Worm (Caenorhabditis elegans) whole organism, L4/young adult: ENCODE results near the gene spp-9.
A peak's percentile ranks its signal among the peaks of the same experiment; 100 is the strongest.

Source experiments
- W03F9.2 ChIP-seq: fragments of 150-350 bp; optimal IDR thresholded peaks from 2 replicates; lab custom pipeline; 2014; ENCODE audit warnings: missing biosample characterization, missing genetic modification characterization
- dao-5 ChIP-seq: sonication (generic microtip); optimal IDR thresholded peaks from 2 replicates; lab custom pipeline; 2016; ENCODE audit warnings: missing genotype, missing genetic modification characterization, moderate library complexity, missing compliant biosample characterization
- him-1 ChIP-seq: sonication (generic microtip); optimal IDR thresholded peaks from 2 replicates; lab custom pipeline; 2016; ENCODE audit warnings: missing genotype, missing genetic modification reagents, missing genetic modification characterization, missing compliant biosample characterization

Gene spp-9

DNA sequence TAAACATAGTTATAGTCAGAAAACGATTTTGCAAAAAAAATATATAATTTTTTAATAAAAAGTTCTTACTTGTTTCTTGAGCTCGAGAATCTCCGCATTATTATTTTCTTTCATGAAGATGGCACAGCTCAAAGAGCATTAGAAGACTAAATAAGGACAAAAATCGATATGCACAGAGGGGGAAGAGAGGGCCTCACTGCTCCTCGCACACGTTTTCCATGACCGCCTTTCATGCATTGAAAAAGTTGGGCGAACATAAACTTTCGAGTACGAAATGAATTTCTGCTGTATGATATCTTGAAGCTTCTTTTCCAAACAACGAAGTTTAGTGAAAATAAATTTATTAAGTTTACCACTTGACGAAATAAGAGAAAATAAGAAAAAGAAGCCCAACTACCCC is 23.6 kb downstream of the spp-9 start, which contains the start of gene ccdc-149:
TSS of gene ccdc-149 (minus strand) at position 221 of the 400 bp plus-strand sequence.
- TF ChIP-seq dao-5 (tag; lab: Kevin White, UChicago): no peak
- TF ChIP-seq W03F9.2: no peak
- no peak for TF ChIP-seq him-1

DNA sequence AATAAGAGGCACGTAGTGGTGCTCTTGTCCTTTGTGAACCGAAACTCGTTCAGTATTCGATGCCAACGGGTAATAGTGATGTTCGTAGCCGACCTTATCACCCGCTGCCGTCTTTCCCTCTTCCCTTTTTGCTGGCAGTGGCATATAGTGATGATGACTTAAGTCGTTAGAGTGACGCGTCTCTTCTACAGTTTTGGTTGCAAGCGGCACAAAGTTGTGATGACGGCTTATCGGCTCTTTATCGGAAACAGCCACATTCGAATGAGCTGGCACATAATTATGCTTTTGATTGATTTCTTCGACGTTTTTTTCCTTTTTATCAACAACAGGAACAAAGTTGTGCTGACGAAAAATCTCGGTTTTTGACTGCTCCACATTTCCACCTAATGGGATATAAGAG is 27.8 kb downstream of the spp-9 start:
- TF ChIP-seq dao-5 (tag; lab: Kevin White, UChicago) (no peak), W03F9.2 (no peak), him-1 (no peak)

DNA sequence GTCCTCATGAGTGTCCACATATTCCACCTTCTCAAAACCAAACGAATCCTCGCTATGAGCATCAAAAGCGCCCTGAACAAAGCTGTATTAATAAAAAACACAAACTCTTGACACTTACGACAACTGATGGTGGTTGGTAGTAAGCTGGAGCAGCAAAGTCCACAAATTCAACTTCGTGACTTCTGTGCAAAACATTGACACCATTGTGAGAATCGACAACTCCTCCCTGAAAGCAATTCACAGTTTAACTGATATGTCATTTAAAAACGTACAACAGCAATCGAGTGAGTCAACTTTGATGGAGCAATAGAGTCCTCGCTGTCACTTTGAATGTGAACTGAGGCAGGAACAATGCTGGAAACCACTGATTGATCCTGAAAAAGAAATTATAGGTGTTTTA is 29.8 kb downstream of the spp-9 start:
- TF ChIP-seq dao-5 (tag; lab: Kevin White, UChicago): no peak
- no peak for TF ChIP-seq him-1
- TF ChIP-seq W03F9.2: no peak

DNA sequence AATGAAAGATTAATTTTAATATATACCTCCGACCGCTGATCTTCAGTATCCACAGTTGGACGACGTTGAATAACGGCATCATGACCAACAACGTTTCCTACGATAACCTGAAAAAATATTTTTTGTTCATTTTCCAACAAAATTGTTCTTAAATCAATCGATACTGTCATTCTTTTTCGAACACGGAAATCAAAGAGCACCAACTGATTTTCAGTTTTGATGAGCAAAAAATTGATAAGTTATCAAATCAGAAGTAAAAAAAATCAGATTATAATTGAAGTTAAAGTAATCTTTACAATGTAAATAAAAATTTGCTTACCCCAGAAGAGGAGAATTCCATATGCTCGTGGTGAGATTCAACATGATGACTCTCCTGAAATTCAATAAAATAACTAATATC is 30.8 kb downstream of the spp-9 start:
- TF ChIP-seq dao-5 (tag; lab: Kevin White, UChicago): no peak
- TF ChIP-seq W03F9.2: no peak
- TF ChIP-seq him-1: no peak

DNA sequence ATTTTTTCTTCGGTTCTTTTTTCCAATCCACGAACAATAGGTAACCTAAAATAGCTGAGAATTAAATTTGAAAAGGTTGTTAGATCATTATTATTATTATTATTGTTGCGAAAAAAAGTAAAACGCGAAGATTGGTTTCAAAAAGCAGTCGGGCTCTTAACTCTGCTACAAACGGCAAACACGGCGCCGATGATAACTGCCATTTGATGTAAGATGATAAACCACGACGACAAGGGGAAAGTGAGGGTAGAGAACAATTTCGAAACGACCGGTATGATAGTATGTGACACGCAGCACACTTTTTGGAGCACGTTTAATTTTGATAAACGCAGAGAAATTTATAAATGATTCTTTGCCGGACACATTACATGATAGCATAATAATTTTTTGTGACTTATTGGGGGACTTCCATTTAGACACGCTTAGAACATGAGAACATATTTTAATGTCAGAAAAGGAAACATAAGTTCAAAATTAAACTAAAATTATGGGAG is 31.5 kb downstream of the spp-9 start, which contains the start of gene hpo-34:
TSS of gene hpo-34 (minus strand) at position 51 of the 494 bp plus-strand sequence.
- TF ChIP-seq dao-5 (tag; lab: Kevin White, UChicago): no peak
- TF ChIP-seq him-1: no peak
- TF ChIP-seq W03F9.2: no peak

DNA sequence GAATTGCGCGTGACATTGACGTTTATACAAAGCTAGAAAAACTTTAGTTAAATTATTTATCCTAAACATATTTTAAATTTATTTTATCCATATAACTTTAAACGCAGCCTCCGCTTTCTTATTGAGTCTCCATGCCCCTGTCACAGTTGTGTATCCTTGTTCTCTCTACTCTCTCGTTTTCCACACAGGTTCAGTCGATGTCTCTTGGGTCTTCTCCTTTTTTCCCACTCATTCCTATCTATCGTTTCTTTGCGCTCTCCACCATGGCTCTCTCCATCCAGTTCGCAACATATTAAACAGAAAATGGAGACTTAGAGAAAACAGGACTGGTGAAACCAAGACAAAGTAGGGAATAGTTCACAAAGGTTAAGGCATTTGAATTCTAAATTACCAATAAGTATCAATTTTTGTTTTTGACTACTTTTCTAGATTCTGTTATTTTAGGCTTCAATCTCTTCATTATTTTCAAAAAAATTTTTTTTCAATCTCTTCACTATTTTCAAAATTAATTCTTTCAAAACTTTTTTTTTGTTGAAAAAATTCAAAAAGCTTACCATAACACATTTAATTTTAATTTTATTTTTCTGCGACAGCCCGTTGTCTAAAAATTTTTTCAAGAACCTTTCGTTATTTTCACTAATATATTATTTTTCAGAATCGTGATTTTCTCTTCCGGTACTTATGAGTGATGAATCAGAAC is 34.6 kb downstream of the spp-9 start, which contains the start of gene sdc-2:
TSS of gene sdc-2 (plus strand) at position 650 of the 700 bp plus-strand sequence.
- TF ChIP-seq dao-5 (tag; lab: Kevin White, UChicago): no peak
- TF ChIP-seq him-1: peak; percentile 44
- TF ChIP-seq W03F9.2: no peak

DNA sequence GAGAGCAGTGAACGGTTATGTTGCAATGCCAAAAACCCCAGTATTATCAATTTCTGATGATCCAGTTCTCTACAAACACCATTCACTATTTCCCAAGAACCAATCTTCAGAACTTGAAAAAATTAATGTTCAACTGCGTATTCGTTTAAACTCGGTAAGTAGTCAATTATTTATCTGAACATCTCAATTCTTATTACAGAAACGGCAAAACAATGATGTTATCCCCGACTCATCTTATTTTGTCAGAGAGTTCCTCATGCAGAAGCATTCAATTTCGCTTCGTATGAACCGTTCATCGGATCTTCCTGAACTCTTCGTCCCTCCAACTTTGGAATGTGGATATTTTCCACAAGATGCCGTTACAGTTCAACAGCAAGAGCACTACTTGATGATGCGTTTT is 36.1 kb downstream of the spp-9 start:
- TF ChIP-seq him-1: no peak
- TF ChIP-seq dao-5 (tag; lab: Kevin White, UChicago): no peak
- no peak for TF ChIP-seq W03F9.2

DNA sequence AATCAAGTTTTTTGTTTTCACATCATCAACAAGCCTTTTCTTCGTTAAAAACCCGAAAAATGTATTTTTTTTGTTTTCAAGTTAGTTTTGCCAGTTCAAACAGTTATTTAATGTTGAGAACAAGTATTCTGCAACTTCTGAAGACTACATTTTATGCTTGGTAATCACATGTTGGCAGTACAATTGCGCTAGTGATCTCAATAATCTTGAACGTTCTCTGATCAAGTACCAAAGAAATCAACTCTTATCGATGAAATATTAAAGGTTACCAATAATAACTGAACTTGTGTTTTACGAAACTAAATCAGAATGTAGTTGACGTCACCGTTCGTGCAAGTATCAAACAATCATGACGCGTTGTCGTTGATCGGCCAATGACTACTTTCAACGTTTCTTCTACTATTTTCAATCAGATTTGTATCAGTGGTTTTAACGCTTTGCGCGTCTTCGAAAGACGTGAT is 46.0 kb downstream of the spp-9 start, which contains the start of gene C35C5.8:
TSS of gene C35C5.8 (plus strand) at position 51 of the 461 bp plus-strand sequence.
- TF ChIP-seq W03F9.2 (no peak), him-1 (no peak), dao-5 (tag; lab: Kevin White, UChicago) (no peak)

DNA sequence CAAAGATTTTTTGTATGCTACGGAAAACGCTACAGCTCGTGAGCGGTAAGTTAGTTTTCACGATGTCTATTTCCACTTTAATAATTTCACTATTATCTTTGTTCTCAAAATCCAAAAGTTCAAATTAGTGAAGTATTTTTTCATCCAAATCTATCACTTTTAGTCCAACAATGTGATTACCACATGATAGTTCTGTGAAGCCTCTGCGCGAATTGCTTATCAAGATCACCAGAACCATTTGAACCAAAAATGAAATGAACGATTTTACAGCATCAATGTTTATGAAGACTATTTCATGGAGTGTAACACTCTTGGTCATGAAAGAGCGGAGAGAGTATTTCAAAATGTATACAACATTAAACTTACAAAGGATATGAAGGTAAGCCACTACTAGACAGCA is 46.9 kb downstream of the spp-9 start:
- TF ChIP-seq W03F9.2: no peak
- no peak for TF ChIP-seq dao-5 (tag; lab: Kevin White, UChicago)
- TF ChIP-seq him-1: no peak

DNA sequence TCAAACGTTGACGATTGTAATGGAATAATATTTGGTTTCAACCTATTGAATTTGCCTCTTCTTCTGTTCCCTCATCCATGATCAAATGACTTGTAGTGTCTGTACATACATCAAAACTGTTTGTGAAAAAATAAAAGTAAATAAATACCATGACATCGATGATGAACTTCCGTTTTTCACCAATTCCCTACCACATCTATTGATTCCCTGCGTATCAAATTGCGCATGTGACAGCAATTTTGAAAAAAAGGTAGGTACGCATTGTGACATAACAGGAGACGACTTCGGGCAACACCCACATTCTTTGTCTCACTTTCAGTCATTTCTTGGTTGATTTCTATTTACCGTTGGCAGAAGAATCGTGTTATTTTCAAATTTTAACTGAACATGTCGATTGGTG is 48.8 kb downstream of the spp-9 start, which contains the start of gene C35C5.9:
TSS of gene C35C5.9 (plus strand) at position 161 of the 400 bp plus-strand sequence.
- no peak for TF ChIP-seq him-1
- TF ChIP-seq dao-5 (tag; lab: Kevin White, UChicago): no peak

DNA sequence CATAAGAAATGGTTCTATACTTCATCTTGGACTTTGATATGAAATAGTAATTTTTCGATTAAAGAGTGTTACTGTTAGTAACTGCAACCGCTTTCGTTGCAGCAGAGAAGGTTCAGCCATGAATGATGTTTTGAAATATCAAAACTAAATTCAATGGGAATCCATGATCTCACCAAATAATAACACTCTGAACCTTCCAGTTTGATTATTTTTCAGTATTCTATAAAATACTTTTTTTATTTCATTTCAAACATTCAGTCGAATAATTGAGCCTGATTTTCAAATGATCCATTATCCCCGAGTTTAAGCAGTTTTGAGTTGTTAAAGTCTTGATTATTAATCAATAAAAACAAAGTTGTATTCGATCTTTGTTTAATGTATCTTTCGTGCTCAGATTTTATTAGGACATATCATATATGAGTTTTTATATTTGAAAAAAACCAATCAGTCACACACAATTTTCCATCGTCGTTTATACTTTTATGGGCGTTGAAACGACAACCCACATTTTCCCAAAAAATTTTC is 49.7 kb downstream of the spp-9 start, which contains the start of gene gcp-2.2:
TSS of gene gcp-2.2 (plus strand) at position 475 of the 525 bp plus-strand sequence.
- TF ChIP-seq dao-5 (tag; lab: Kevin White, UChicago) (no peak), him-1 (no peak), W03F9.2 (no peak)
